Worm (Caenorhabditis elegans): ENCODE data around the gene C10C6.3.

Gene C10C6.3

ce11 chrIV:11465125-11465524 lies at the start of gene C10C6.3:
C10C6.3 (minus strand) TSS chrIV:11465225.
- no peak for TF ChIP-seq sea-1 (GFP tag; conservative IDR thresholded peaks at IDR 0.05)
- TF ChIP-seq tra-4 (tag; optimal IDR thresholded peaks at IDR 0.05), result no peak
- no peak for TF ChIP-seq hmg-4 (GFP tag; optimal IDR thresholded peaks at IDR 0.05)
- TF ChIP-seq tbx-11 (GFP tag; IDR thresholded peaks at IDR 0.05), result no peak
- TF ChIP-seq flt-1 (GFP tag; IDR thresholded peaks at IDR 0.05), result no peak
- no peak for TF ChIP-seq ets-7 (tag; optimal IDR thresholded peaks at IDR 0.05)
- TF ChIP-seq ceh-13 (GFP tag; optimal IDR thresholded peaks at IDR 0.05), result no peak
- no peak for TF ChIP-seq F13C5.2 (tag; optimal IDR thresholded peaks at IDR 0.05)
- no peak for TF ChIP-seq B0310.2 (tag; optimal IDR thresholded peaks at IDR 0.05)
- TF ChIP-seq aly-1 (tag; optimal IDR thresholded peaks at IDR 0.05), result no peak
- TF ChIP-seq scrt-1 (GFP tag; IDR thresholded peaks at IDR 0.05), result no peak
- TF ChIP-seq ceh-36 (tag; optimal IDR thresholded peaks at IDR 0.05), result no peak
- no peak for TF ChIP-seq hmbx-1 (tag; optimal IDR thresholded peaks at IDR 0.05)
- TF ChIP-seq pes-1 (GFP tag; IDR thresholded peaks at IDR 0.05), result no peak

- no peak for TF ChIP-seq ets-7 (tag; optimal IDR thresholded peaks at IDR 0.05)
- TF ChIP-seq scrt-1 (GFP tag; IDR thresholded peaks at IDR 0.05), result no peak
- no peak for TF ChIP-seq flt-1 (GFP tag; IDR thresholded peaks at IDR 0.05)
- no peak for TF ChIP-seq hnd-1 (tag; optimal IDR thresholded peaks at IDR 0.05)
- TF ChIP-seq F13C5.2 (tag; optimal IDR thresholded peaks at IDR 0.05), result no peak
- no peak for TF ChIP-seq tbx-11 (GFP tag; IDR thresholded peaks at IDR 0.05)
- TF ChIP-seq ceh-36 (tag; optimal IDR thresholded peaks at IDR 0.05), result no peak
- TF ChIP-seq hmbx-1 (tag; optimal IDR thresholded peaks at IDR 0.05), result no peak
- TF ChIP-seq tra-4 (tag; optimal IDR thresholded peaks at IDR 0.05), result no peak
- no peak for TF ChIP-seq tbx-37 (GFP tag; conservative IDR thresholded peaks at IDR 0.05)
- no peak for TF ChIP-seq B0310.2 (tag; optimal IDR thresholded peaks at IDR 0.05)
- no peak for TF ChIP-seq hmg-4 (GFP tag; optimal IDR thresholded peaks at IDR 0.05)
- TF ChIP-seq ceh-13 (GFP tag; optimal IDR thresholded peaks at IDR 0.05), result no peak
- TF ChIP-seq ama-1 (optimal IDR thresholded peaks at IDR 0.05), result no peak
- TF ChIP-seq pes-1 (GFP tag; IDR thresholded peaks at IDR 0.05), result no peak
- no peak for TF ChIP-seq aly-1 (tag; optimal IDR thresholded peaks at IDR 0.05)
- TF ChIP-seq sea-1 (GFP tag; conservative IDR thresholded peaks at IDR 0.05), result no peak
Observed at ce11 chrIV:11510664-11511063, 45.6 kb upstream of the C10C6.3 start, which contains the start of gene M04B2.6. M04B2.6 (minus strand) TSS chrIV:11510764.

DNA sequence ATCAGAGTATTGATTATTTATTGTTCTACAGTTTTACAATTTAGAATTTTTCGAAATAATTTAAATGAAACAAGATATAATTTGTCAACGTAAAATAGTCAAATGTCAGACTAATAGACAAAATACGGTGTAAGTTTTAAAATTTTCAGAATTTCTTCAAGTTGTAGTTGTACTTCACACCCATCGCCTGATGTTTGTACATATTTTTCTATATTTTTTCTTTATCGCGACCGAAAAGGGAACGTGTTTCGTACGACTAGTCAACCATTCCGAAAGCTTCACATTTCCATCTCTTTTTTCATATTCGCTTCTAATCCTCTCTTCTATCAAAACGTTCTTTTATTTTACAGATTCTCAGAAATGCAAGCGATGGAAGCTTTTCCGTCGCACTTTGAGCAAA lies 39.4 kb upstream of the C10C6.3 start, which contains the start of gene twk-25:
Gene twk-25 (plus strand): TSS at position 301 of the 400 bp plus-strand sequence.
- TF ChIP-seq F13C5.2 (tag; optimal IDR thresholded peaks at IDR 0.05) (no peak), tra-4 (tag; optimal IDR thresholded peaks at IDR 0.05) (no peak), ama-1 (optimal IDR thresholded peaks at IDR 0.05) (no peak), sea-1 (GFP tag; conservative IDR thresholded peaks at IDR 0.05) (no peak), tbx-37 (GFP tag; conservative IDR thresholded peaks at IDR 0.05) (no peak), hmbx-1 (tag; optimal IDR thresholded peaks at IDR 0.05) (no peak), flt-1 (GFP tag; IDR thresholded peaks at IDR 0.05) (no peak), hmg-4 (GFP tag; optimal IDR thresholded peaks at IDR 0.05) (no peak), aly-1 (tag; optimal IDR thresholded peaks at IDR 0.05) (no peak), ceh-13 (GFP tag; optimal IDR thresholded peaks at IDR 0.05) (no peak), scrt-1 (GFP tag; IDR thresholded peaks at IDR 0.05) (no peak), tbx-11 (GFP tag; IDR thresholded peaks at IDR 0.05) (no peak), ets-7 (tag; optimal IDR thresholded peaks at IDR 0.05) (no peak), ceh-36 (tag; optimal IDR thresholded peaks at IDR 0.05) (no peak)

DNA sequence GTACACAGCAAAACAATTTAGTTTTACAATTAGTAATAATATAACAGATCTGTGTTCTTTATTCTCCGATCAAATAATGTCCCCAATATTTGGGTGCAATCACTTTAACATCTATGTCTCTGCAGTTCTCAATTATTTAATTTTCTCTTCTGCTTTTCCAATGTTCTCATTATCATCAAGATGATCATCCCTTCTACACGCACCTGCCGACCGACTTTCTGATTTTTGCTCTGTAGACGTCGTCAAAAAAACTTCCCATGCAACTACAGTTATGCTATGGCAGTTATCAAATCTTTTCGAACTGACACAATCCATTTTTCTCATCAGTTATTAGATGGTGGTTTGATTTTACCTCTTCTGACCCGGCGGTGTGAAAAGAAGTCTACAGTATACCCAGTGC lies 38.6 kb upstream of the C10C6.3 start:
- TF ChIP-seq tbx-37 (GFP tag; conservative IDR thresholded peaks at IDR 0.05) (no peak), ceh-13 (GFP tag; optimal IDR thresholded peaks at IDR 0.05) (no peak), hmg-4 (GFP tag; optimal IDR thresholded peaks at IDR 0.05) (no peak), hmbx-1 (tag; optimal IDR thresholded peaks at IDR 0.05) (no peak), hnd-1 (tag; optimal IDR thresholded peaks at IDR 0.05) (no peak), aly-1 (tag; optimal IDR thresholded peaks at IDR 0.05) (no peak), F13C5.2 (tag; optimal IDR thresholded peaks at IDR 0.05) (no peak), pes-1 (GFP tag; IDR thresholded peaks at IDR 0.05) (no peak), tbx-11 (GFP tag; IDR thresholded peaks at IDR 0.05) (no peak), ama-1 (optimal IDR thresholded peaks at IDR 0.05) (no peak), scrt-1 (GFP tag; IDR thresholded peaks at IDR 0.05) (no peak), tra-4 (tag; optimal IDR thresholded peaks at IDR 0.05) (no peak), ets-7 (tag; optimal IDR thresholded peaks at IDR 0.05) (no peak), flt-1 (GFP tag; IDR thresholded peaks at IDR 0.05) (no peak), sea-1 (GFP tag; conservative IDR thresholded peaks at IDR 0.05) (no peak)

DNA sequence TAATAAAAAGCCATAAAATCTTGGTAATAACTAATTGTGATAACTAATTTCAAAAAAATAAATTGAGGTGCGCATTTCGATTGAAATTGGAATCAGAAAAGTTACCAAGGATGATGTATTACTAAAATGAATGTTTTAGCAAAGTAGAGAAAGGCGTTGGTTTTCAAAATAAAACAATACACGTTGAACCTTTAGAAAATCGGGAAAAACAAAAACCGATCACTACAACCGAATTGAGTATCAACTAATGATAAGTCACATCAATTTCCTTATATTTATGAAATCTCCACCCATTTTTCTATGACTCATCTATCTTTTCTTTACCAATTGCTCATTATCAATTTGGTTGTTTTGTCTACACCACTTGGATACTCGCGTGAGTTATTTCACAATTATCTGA lies 35.4 kb upstream of the C10C6.3 start, which contains the start of gene H21P03.10:
Gene H21P03.10 (plus strand): TSS at position 301 of the 400 bp plus-strand sequence.
- TF ChIP-seq hmg-4 (GFP tag; optimal IDR thresholded peaks at IDR 0.05) (no peak), ama-1 (optimal IDR thresholded peaks at IDR 0.05) (no peak), ceh-36 (tag; optimal IDR thresholded peaks at IDR 0.05) (no peak), hnd-1 (tag; optimal IDR thresholded peaks at IDR 0.05) (no peak), aly-1 (tag; optimal IDR thresholded peaks at IDR 0.05) (no peak), tbx-37 (GFP tag; conservative IDR thresholded peaks at IDR 0.05) (no peak), B0310.2 (tag; optimal IDR thresholded peaks at IDR 0.05) (no peak), ceh-13 (GFP tag; optimal IDR thresholded peaks at IDR 0.05) (no peak), sea-1 (GFP tag; conservative IDR thresholded peaks at IDR 0.05) (no peak), tra-4 (tag; optimal IDR thresholded peaks at IDR 0.05) (no peak), pes-1 (GFP tag; IDR thresholded peaks at IDR 0.05) (no peak), scrt-1 (GFP tag; IDR thresholded peaks at IDR 0.05) (no peak), tbx-11 (GFP tag; IDR thresholded peaks at IDR 0.05) (no peak), ets-7 (tag; optimal IDR thresholded peaks at IDR 0.05) (no peak), F13C5.2 (tag; optimal IDR thresholded peaks at IDR 0.05) (no peak)

DNA sequence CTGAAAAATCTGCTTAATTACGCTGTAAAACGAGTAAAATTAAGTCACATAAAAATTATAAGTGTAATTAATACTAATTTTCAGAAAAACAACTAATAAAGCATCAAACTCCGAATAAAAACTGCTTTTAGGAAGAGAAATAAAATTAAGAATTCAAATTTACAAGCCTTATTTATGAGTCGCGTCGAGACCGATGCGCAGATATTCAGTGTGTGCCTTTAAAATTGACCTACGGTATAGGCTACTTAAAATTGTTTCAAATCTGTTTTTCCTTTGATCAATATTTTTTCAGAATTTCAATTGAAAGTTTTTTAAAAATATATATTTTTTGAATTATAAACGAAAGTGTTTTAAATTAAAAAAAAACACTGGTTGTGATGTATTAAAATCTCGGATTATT lies 33.1 kb upstream of the C10C6.3 start, which contains the start of gene sms-1:
Gene sms-1 (minus strand): TSS at position 6 of the 400 bp plus-strand sequence.
- TF ChIP-seq scrt-1 (GFP tag; IDR thresholded peaks at IDR 0.05) (no peak), ets-7 (tag; optimal IDR thresholded peaks at IDR 0.05) (no peak), ceh-13 (GFP tag; optimal IDR thresholded peaks at IDR 0.05) (no peak), hnd-1 (tag; optimal IDR thresholded peaks at IDR 0.05) (no peak), ama-1 (optimal IDR thresholded peaks at IDR 0.05) (no peak), F13C5.2 (tag; optimal IDR thresholded peaks at IDR 0.05) (no peak), sea-1 (GFP tag; conservative IDR thresholded peaks at IDR 0.05) (no peak), hmbx-1 (tag; optimal IDR thresholded peaks at IDR 0.05) (no peak), tbx-37 (GFP tag; conservative IDR thresholded peaks at IDR 0.05) (no peak), hmg-4 (GFP tag; optimal IDR thresholded peaks at IDR 0.05) (no peak), tra-4 (tag; optimal IDR thresholded peaks at IDR 0.05) (no peak), pes-1 (GFP tag; IDR thresholded peaks at IDR 0.05) (no peak)

ce11 chrIV:11497312-11497711 lies 32.3 kb upstream of the C10C6.3 start:
- TF ChIP-seq tbx-37 (GFP tag; conservative IDR thresholded peaks at IDR 0.05), result peak; percentile 42
- peak; percentile 72 for TF ChIP-seq pes-1 (GFP tag; IDR thresholded peaks at IDR 0.05)
- TF ChIP-seq ceh-36 (tag; optimal IDR thresholded peaks at IDR 0.05), result peak; percentile 51
- TF ChIP-seq scrt-1 (GFP tag; IDR thresholded peaks at IDR 0.05), result peak; percentile 70; the same call in 1 of the 2 replicates
- TF ChIP-seq sea-1 (GFP tag; conservative IDR thresholded peaks at IDR 0.05), result peak; percentile 67
- TF ChIP-seq flt-1 (GFP tag; IDR thresholded peaks at IDR 0.05), result peak; percentile 48; the same call in 1 of the 2 replicates

Data from whole organism, early embryonic.